Fruit fly (Drosophila melanogaster): ENCODE measurements around the gene Qsox3.

Gene Qsox3

dm6 chr3R:21935191-21935590, 23.6 kb downstream of the Qsox3 start:
- TF ChIP-seq CG31627 (GFP tag; optimal IDR thresholded peaks at IDR 0.05) (peak; percentile 54), CG6163 (GFP tag; IDR thresholded peaks at IDR 0.05) (peak; percentile 59; the same call in 2 of the 3 replicates), Sox102F (GFP tag; optimal IDR thresholded peaks at IDR 0.05) (peak; percentile 44), Eip78C (GFP tag) (peak; percentile 91), cyc (GFP tag; optimal IDR thresholded peaks at IDR 0.05) (peak; percentile 60), Smox (GFP tag; optimal IDR thresholded peaks at IDR 0.05) (peak; percentile 54), CG11294 (GFP tag; IDR thresholded peaks at IDR 0.05) (no peak), Sox14 (GFP tag; optimal IDR thresholded peaks at IDR 0.05) (peak; percentile 58), Met (GFP tag; optimal IDR thresholded peaks at IDR 0.05) (peak; percentile 57), CG8632 (GFP tag; optimal IDR thresholded peaks at IDR 0.05) (peak; percentile 36), CG6854 (GFP tag; optimal IDR thresholded peaks at IDR 0.05) (no peak), acj6 (GFP tag; optimal IDR thresholded peaks at IDR 0.05) (peak; percentile 61), CG11762 (GFP tag; optimal IDR thresholded peaks at IDR 0.05; ENCODE audit: insufficient read depth) (no peak), Blimp-1 (GFP tag; optimal IDR thresholded peaks at IDR 0.05) (no peak), spab (GFP tag; optimal IDR thresholded peaks at IDR 0.05) (peak; percentile 59), Ets21C (GFP tag; optimal IDR thresholded peaks at IDR 0.05) (peak; percentile 25), eg (GFP tag; IDR thresholded peaks at IDR 0.05) (peak; percentile 61; the same call in 1 of the 3 replicates), CG8119 (GFP tag; IDR thresholded peaks at IDR 0.05) (0 out of 3 replicates have a peak, but pooled peaks have one; percentile 37), CG32006 (GFP tag; optimal IDR thresholded peaks at IDR 0.05) (peak; percentile 46), Hr4 (GFP tag; optimal IDR thresholded peaks at IDR 0.05) (peak; percentile 43), CG11902 (GFP tag; optimal IDR thresholded peaks at IDR 0.05) (peak; percentile 12), OdsH (GFP tag; optimal IDR thresholded peaks at IDR 0.05) (peak; percentile 61), CG8319 (GFP tag; optimal IDR thresholded peaks at IDR 0.05) (peak; percentile 6), CG3032 (tag; optimal IDR thresholded peaks at IDR 0.05) (peak; percentile 70), Ets96B (tag; optimal IDR thresholded peaks at IDR 0.05) (peak; percentile 71), CG34406 (GFP tag; optimal IDR thresholded peaks at IDR 0.05) (no peak), CG6808 (GFP tag; optimal IDR thresholded peaks at IDR 0.05) (peak; percentile 65), CG9139 (GFP tag; optimal IDR thresholded peaks at IDR 0.05) (peak; percentile 27), CG16779 (tag; optimal IDR thresholded peaks at IDR 0.05) (peak; percentile 5), CG6792 (GFP tag; optimal IDR thresholded peaks at IDR 0.05) (peak; percentile 44), CG3919 (GFP tag; optimal IDR thresholded peaks at IDR 0.05) (peak; percentile 62), Sox15 (GFP tag; optimal IDR thresholded peaks at IDR 0.05) (peak; percentile 23), salr (GFP tag; optimal IDR thresholded peaks at IDR 0.05) (peak; percentile 22 to 43), achi (GFP tag; optimal IDR thresholded peaks at IDR 0.05) (peak; percentile 64), fd85E (GFP tag; optimal IDR thresholded peaks at IDR 0.05) (no peak), ss (GFP tag; optimal IDR thresholded peaks at IDR 0.05) (peak; percentile 32 to 44), CG1621 (tag; optimal IDR thresholded peaks at IDR 0.05) (peak; percentile 61), Hr39 (GFP tag; optimal IDR thresholded peaks at IDR 0.05) (peak; percentile 60), Gug (GFP tag; IDR thresholded peaks at IDR 0.05) (no peak), pdm3 (GFP tag; optimal IDR thresholded peaks at IDR 0.05) (peak; percentile 59), CG7368 (GFP tag; optimal IDR thresholded peaks at IDR 0.05) (peak; percentile 26), dsx (GFP tag; optimal IDR thresholded peaks at IDR 0.05; ENCODE audit: poor library complexity, severe bottlenecking) (peak; percentile 61), lz (GFP tag; optimal IDR thresholded peaks at IDR 0.05) (peak; percentile 70), Eip93F (GFP tag; optimal IDR thresholded peaks at IDR 0.05) (no peak), fd59A (GFP tag; optimal IDR thresholded peaks at IDR 0.05) (peak; percentile 36), Eip75B (GFP tag; optimal IDR thresholded peaks at IDR 0.05) (peak; percentile 69), vri (GFP tag; optimal IDR thresholded peaks at IDR 0.05) (peak; percentile 16), net (GFP tag; optimal IDR thresholded peaks at IDR 0.05) (peak; percentile 47), dac (GFP tag; optimal IDR thresholded peaks at IDR 0.05) (no peak), CG15336 (GFP tag; IDR thresholded peaks at IDR 0.05) (0 out of 2 replicates have a peak, but pooled peaks have one; percentile 32), svp (GFP tag) (peak; percentile 75), CG6276 (GFP tag; optimal IDR thresholded peaks at IDR 0.05) (no peak)

Data from whole organism, prepupa.